Fruit fly (Drosophila melanogaster) whole organism, embryonic: ENCODE data around the gene CG16964.

ENCODE experiments used
- CG10209 ChIP-seq: fragments of 200-800 bp; sonication (Bioruptor generic); optimal IDR thresholded peaks from 3 replicates; lab custom pipeline; 2017; ENCODE audit warnings: missing biosample characterization, mild to moderate bottlenecking, missing genetic modification characterization, missing genetic modification reagents
- CG17385 ChIP-seq: fragments of 200-800 bp; sonication (Bioruptor generic); optimal IDR thresholded peaks from 3 replicates; lab custom pipeline; 2018; ENCODE audit warnings: missing biosample characterization, mild to moderate bottlenecking, missing genetic modification characterization
- CG30403 ChIP-seq: fragments of 200-800 bp; sonication (Bioruptor generic); optimal IDR thresholded peaks from 3 replicates; lab custom pipeline; 2016; ENCODE audit warnings: missing biosample characterization, missing genetic modification characterization
- CG4854 ChIP-seq: fragments of 200-800 bp; sonication (Bioruptor generic); optimal IDR thresholded peaks from 2 replicates; lab custom pipeline; 2016; ENCODE audit warnings: missing biosample characterization, missing genetic modification characterization, inconsistent platforms
- maf-S ChIP-seq: fragments of 200-800 bp; sonication (Bioruptor generic); optimal IDR thresholded peaks from 2 replicates; lab custom pipeline; 2016; ENCODE audit warnings: missing biosample characterization, missing genetic modification characterization

dm6 chr2L:11960909-11961308 is 13.2 kb downstream of the CG16964 start:
- TF ChIP-seq CG30403 (GFP tag; lab: Kevin White, UChicago) (no peak), maf-S (GFP tag; lab: Kevin White, UChicago) (no peak), CG4854 (GFP tag; lab: Kevin White, UChicago) (no peak), CG17385 (no peak), CG10209 (GFP tag; lab: Kevin White, UChicago) (no peak)
